Worm (Caenorhabditis elegans): ENCODE results near the gene F31B12.4.

DNA sequence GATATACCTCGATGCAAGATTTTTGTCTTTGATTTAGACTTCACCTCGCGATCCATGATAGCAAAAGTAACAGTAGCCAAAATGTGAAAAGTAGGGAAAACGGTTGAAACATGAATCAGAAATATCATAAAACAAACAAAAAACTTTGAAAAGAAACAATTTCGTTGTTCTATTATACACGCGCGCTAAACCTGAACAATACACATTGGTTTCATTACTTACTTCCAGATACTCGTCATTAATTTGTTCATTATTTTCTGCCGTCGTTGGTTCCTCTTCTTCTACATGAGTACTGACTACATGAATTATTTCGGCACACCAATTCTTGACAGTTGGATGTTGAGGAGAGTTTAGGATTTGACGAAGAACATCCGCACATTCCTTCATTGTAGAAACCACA is 16.0 kb downstream of the F31B12.4 start, which contains the start of gene F31B12.3:
- no peak for TF ChIP-seq flt-1 (GFP tag; IDR thresholded peaks at IDR 0.05)
- TF ChIP-seq aly-1 (tag; optimal IDR thresholded peaks at IDR 0.05) = no peak
- TF ChIP-seq ceh-13 (GFP tag; optimal IDR thresholded peaks at IDR 0.05) = no peak
